Worm (Caenorhabditis elegans) whole organism, L1 larva: ENCODE data around the gene eelo-1.

Experiments used
- C34B4.2 ChIP-seq: sonication (generic microtip); optimal IDR thresholded peaks from 2 replicates; lab custom pipeline; 2017; ENCODE audit warnings: mild to moderate bottlenecking, missing genetic modification characterization, missing compliant biosample characterization
- F16B12.6 ChIP-seq: fragments of 150-350 bp; optimal IDR thresholded peaks from 2 replicates; lab custom pipeline; 2014; ENCODE audit warnings: missing biosample characterization, missing genetic modification characterization
- Y116A8C.19 ChIP-seq: sonication (generic microtip); optimal IDR thresholded peaks from 2 replicates; lab custom pipeline; 2016; ENCODE audit warnings: missing compliant biosample characterization, missing genetic modification characterization, borderline replicate concordance
- aha-1 ChIP-seq: fragments of 150-350 bp; optimal IDR thresholded peaks from 2 replicates; lab custom pipeline; 2014; ENCODE audit warnings: missing biosample characterization, missing genetic modification characterization
- aly-2 ChIP-seq: fragments of 150-350 bp; optimal IDR thresholded peaks from 2 replicates; lab custom pipeline; 2014; ENCODE audit warnings: missing biosample characterization, missing genetic modification characterization
- ceh-63 ChIP-seq: fragments of 200-800 bp; sonication (Bioruptor generic); optimal IDR thresholded peaks from 2 replicates; lab custom pipeline; 2018; ENCODE audit warnings: mild to moderate bottlenecking, missing genetic modification characterization, missing compliant biosample characterization
- ceh-8 ChIP-seq: fragments of 200-800 bp; sonication (Bioruptor generic); optimal IDR thresholded peaks from 2 replicates; lab custom pipeline; 2018; ENCODE audit warnings: mild to moderate bottlenecking, missing genetic modification characterization, moderate library complexity, missing compliant biosample characterization
- ceh-88 ChIP-seq: fragments of 200-800 bp; sonication (Bioruptor generic); IDR thresholded peaks from 2 replicates; pipeline ENCODE4 v1.3.6; 2022; ENCODE audit warnings: missing genetic modification characterization, missing compliant biosample characterization
- ceh-90 ChIP-seq: sonication (generic microtip); optimal IDR thresholded peaks from 2 replicates; lab custom pipeline; 2016; ENCODE audit warnings: missing genetic modification characterization, missing compliant biosample characterization
- ces-1 ChIP-seq: fragments of 150-350 bp; optimal IDR thresholded peaks from 2 replicates; lab custom pipeline; 2014; ENCODE audit warnings: missing biosample characterization, missing genetic modification reagents, missing genetic modification characterization
- dpl-1 ChIP-seq, 3 experiments: fragments of 150-350 bp in 2 of 3; sonication (generic microtip) in 1 of 3; optimal IDR thresholded peaks; 2 replicates each; lab custom pipeline; 2014 to 2017; ENCODE audit warnings: missing biosample characterization in 3 of 3, missing genetic modification characterization in 3 of 3, missing genetic modification reagents in 3 of 3
- efl-1 ChIP-seq, 4 experiments: fragments of 150-350 bp; optimal IDR thresholded peaks in 3 of 4; peaks in 1 of 4; 1 replicate in 1 of 4; 2 replicates in 3 of 4; lab custom pipeline; 2014; ENCODE audit warnings: missing biosample characterization in 2 of 4, missing genetic modification characterization in 2 of 4, missing genetic modification reagents in 2 of 4
- efl-3 ChIP-seq: fragments of 200-800 bp; sonication (Bioruptor generic); optimal IDR thresholded peaks from 2 replicates; lab custom pipeline; 2018; ENCODE audit warnings: mild to moderate bottlenecking, missing genetic modification characterization, missing compliant biosample characterization
- elt-2 ChIP-seq: sonication (generic microtip); optimal IDR thresholded peaks from 2 replicates; lab custom pipeline; 2016; ENCODE audit warnings: missing genetic modification characterization, mild to moderate bottlenecking, inconsistent platforms, missing compliant biosample characterization, missing genetic modification reagents
- ets-5 ChIP-seq: fragments of 200-800 bp; sonication (Bioruptor generic); IDR thresholded peaks from 2 replicates; pipeline ENCODE4 v1.3.6; 2022; ENCODE audit warnings: missing genetic modification characterization, missing compliant biosample characterization
- fkh-10 ChIP-seq: sonication (generic microtip); optimal IDR thresholded peaks from 2 replicates; lab custom pipeline; 2017; ENCODE audit warnings: missing biosample characterization, missing genetic modification reagents, missing genetic modification characterization
- fkh-4 ChIP-seq: sonication (generic microtip); optimal IDR thresholded peaks from 2 replicates; lab custom pipeline; 2016; ENCODE audit warnings: missing compliant biosample characterization, missing genetic modification characterization, borderline replicate concordance
- grh-1 ChIP-seq: fragments of 200-800 bp; sonication (Bioruptor generic); IDR thresholded peaks from 2 replicates; pipeline ENCODE4 v1.3.6; 2022; ENCODE audit warnings: missing genetic modification reagents, missing genetic modification characterization, missing compliant biosample characterization
- hlh-4 ChIP-seq: sonication (generic microtip); optimal IDR thresholded peaks from 2 replicates; lab custom pipeline; 2016; ENCODE audit warnings: mild to moderate bottlenecking, missing genetic modification characterization, missing compliant biosample characterization
- hpl-2 ChIP-seq: fragments of 150-350 bp; optimal IDR thresholded peaks from 2 replicates; lab custom pipeline; 2014; ENCODE audit warnings: missing biosample characterization, missing genetic modification reagents, missing genetic modification characterization
- lin-13 ChIP-seq: fragments of 150-350 bp; optimal IDR thresholded peaks from 2 replicates; lab custom pipeline; 2014; ENCODE audit warnings: missing biosample characterization, missing genetic modification reagents, missing genetic modification characterization
- lin-15B ChIP-seq: fragments of 150-350 bp; sonication (generic microtip); optimal IDR thresholded peaks from 3 replicates; lab custom pipeline; 2014; ENCODE audit warnings: missing biosample characterization, missing genetic modification characterization
- lin-39 ChIP-seq: fragments of 150-350 bp; optimal IDR thresholded peaks from 2 replicates; lab custom pipeline; 2014; ENCODE audit warnings: missing biosample characterization, missing genetic modification reagents, missing genetic modification characterization
- lsy-2 ChIP-seq, 2 experiments: fragments of 150-350 bp; optimal IDR thresholded peaks; 2 replicates each; lab custom pipeline; 2014; ENCODE audit warnings: missing biosample characterization in 2 of 2, missing genetic modification characterization in 2 of 2
- mab-9 ChIP-seq: fragments of 200-800 bp; sonication (Bioruptor generic); IDR thresholded peaks from 2 replicates; pipeline ENCODE4 v1.3.6; 2022; ENCODE audit warnings: missing genetic modification reagents, missing genetic modification characterization, missing compliant biosample characterization
- mdl-1 ChIP-seq, 2 experiments: fragments of 150-350 bp; optimal IDR thresholded peaks; 2 replicates each; lab custom pipeline; 2014 to 2017; ENCODE audit warnings: missing biosample characterization in 2 of 2, missing genetic modification characterization in 2 of 2, inconsistent platforms in 1 of 2
- nhr-11 ChIP-seq: fragments of 150-350 bp; optimal IDR thresholded peaks from 2 replicates; lab custom pipeline; 2014; ENCODE audit warnings: missing biosample characterization, missing genetic modification characterization
- nhr-19 ChIP-seq: fragments of 200-800 bp; sonication (Bioruptor generic); conservative IDR thresholded peaks from 2 replicates; pipeline ENCODE4 v1.3.6; 2022; ENCODE audit warnings: missing genetic modification characterization, missing compliant biosample characterization
- nhr-28 ChIP-seq: fragments of 150-350 bp; optimal IDR thresholded peaks from 2 replicates; lab custom pipeline; 2014; ENCODE audit warnings: missing biosample characterization, missing genetic modification characterization
- nhr-76 ChIP-seq: sonication (generic microtip); optimal IDR thresholded peaks from 2 replicates; lab custom pipeline; 2017; ENCODE audit warnings: missing biosample characterization, missing genetic modification characterization
- nhr-77 ChIP-seq: fragments of 150-350 bp; optimal IDR thresholded peaks from 2 replicates; lab custom pipeline; 2014; ENCODE audit warnings: missing biosample characterization, missing genetic modification characterization
- nhr-84 ChIP-seq: sonication (generic microtip); optimal IDR thresholded peaks from 2 replicates; lab custom pipeline; 2017; ENCODE audit warnings: missing biosample characterization, missing genetic modification characterization
- nhr-90 ChIP-seq: sonication (generic microtip); optimal IDR thresholded peaks from 2 replicates; lab custom pipeline; 2016; ENCODE audit warnings: mild to moderate bottlenecking, missing genetic modification characterization, missing compliant biosample characterization; ENCODE audit not compliant: poor library complexity
- pag-3 ChIP-seq: sonication (generic microtip); optimal IDR thresholded peaks from 2 replicates; lab custom pipeline; 2017; ENCODE audit warnings: missing genetic modification characterization, mild to moderate bottlenecking, missing compliant biosample characterization, antibody characterized with exemption, borderline replicate concordance; ENCODE audit not compliant: insufficient read depth
- snpc-4 ChIP-seq: fragments of 150-350 bp; optimal IDR thresholded peaks from 2 replicates; lab custom pipeline; 2014; ENCODE audit warnings: missing biosample characterization, missing genetic modification characterization
- snu-23 ChIP-seq: sonication (generic microtip); optimal IDR thresholded peaks from 2 replicates; lab custom pipeline; 2016; ENCODE audit warnings: missing genetic modification characterization, missing compliant biosample characterization
- sox-4 ChIP-seq: sonication (generic microtip); optimal IDR thresholded peaks from 2 replicates; lab custom pipeline; 2016; ENCODE audit warnings: missing genetic modification characterization, missing compliant biosample characterization
- sptf-1 ChIP-seq: fragments of 150-350 bp; optimal IDR thresholded peaks from 2 replicates; lab custom pipeline; 2014; ENCODE audit warnings: missing biosample characterization, missing genetic modification characterization
- sup-37 ChIP-seq: fragments of 200-800 bp; sonication (Bioruptor generic); optimal IDR thresholded peaks from 2 replicates; lab custom pipeline; 2018; ENCODE audit warnings: mild to moderate bottlenecking, missing genetic modification characterization, missing compliant biosample characterization
- tbx-2 ChIP-seq: sonication (generic microtip); optimal IDR thresholded peaks from 2 replicates; lab custom pipeline; 2016; ENCODE audit warnings: missing genetic modification characterization, missing compliant biosample characterization
- unc-62 ChIP-seq: fragments of 150-350 bp; optimal IDR thresholded peaks from 2 replicates; lab custom pipeline; 2014; ENCODE audit warnings: missing biosample characterization, missing genetic modification reagents, missing genetic modification characterization
- vab-15 ChIP-seq: sonication (generic microtip); optimal IDR thresholded peaks from 2 replicates; lab custom pipeline; 2017; ENCODE audit warnings: missing genotype, mild to moderate bottlenecking, missing genetic modification characterization, missing compliant biosample characterization
- xbp-1 ChIP-seq: sonication (generic microtip); optimal IDR thresholded peaks from 2 replicates; lab custom pipeline; 2016; ENCODE audit warnings: missing genetic modification characterization, missing compliant biosample characterization
- zip-4 ChIP-seq: fragments of 200-800 bp; sonication (Bioruptor generic); optimal IDR thresholded peaks from 2 replicates; lab custom pipeline; 2018; ENCODE audit warnings: mild to moderate bottlenecking, missing genetic modification characterization, moderate library complexity, missing compliant biosample characterization
- ztf-11 ChIP-seq, 2 experiments: sonication (generic microtip); optimal IDR thresholded peaks; 2 replicates each; lab custom pipeline; 2016 to 2017; ENCODE audit warnings: missing genetic modification characterization in 2 of 2, missing biosample characterization in 1 of 2, missing compliant biosample characterization in 1 of 2

Gene eelo-1

DNA sequence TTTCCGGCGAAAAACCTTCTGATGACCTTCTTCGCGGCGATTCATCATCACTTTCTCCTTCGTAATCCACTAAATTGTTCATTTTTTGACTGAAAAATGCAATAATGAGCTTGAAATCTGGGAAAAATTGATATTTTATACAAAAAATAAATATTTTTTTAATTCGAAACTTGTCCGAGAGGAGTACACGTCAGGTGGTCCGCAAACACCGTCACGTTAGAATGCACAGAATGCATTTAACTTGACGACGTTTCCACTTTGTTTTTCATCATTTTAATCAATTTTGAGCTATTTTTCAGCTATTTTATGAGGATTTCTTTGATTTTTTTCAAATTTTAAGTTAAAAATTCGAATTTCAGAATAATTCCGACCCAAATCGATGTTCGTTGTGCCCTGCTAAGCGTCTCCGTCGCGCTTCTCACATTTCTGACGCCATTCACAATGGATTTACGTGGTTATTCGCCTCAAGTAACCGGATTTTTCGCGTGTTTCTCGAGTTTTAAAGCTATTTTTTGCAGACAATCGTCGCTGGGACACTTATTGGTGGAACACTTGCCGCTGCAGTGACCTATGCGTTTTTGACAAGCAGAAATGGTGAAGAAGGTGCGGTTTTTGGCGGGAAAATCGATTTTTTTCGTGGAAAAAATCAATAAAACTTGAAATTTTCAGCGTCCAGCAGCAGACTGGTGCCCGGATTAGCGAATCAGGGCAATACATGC, at the start of gene eelo-1, which contains the start of gene Y67D2.2 (continued):
- TF ChIP-seq ets-5 (GFP tag; lab: Robert Waterston, UW), result no peak
- TF ChIP-seq ces-1 (GFP tag; lab: Kevin White, UChicago), result no peak
- no peak for TF ChIP-seq unc-62
- no peak for TF ChIP-seq nhr-28 (tag; lab: Kevin White, UChicago)
- no peak for TF ChIP-seq hpl-2
- TF ChIP-seq ceh-90 (tag; lab: Kevin White, UChicago), result peak; percentile 24
- peak; percentile 75 for TF ChIP-seq lin-39
- peak; percentile 50 for TF ChIP-seq lin-15B (tag; lab: Kevin White, UChicago)
- no peak for TF ChIP-seq nhr-76 (tag; lab: Kevin White, UChicago)
- TF ChIP-seq zip-4 (GFP tag; lab: Kevin White, UChicago), result peak; percentile 24
- TF ChIP-seq hlh-4 (tag; lab: Kevin White, UChicago), result no peak
- TF ChIP-seq nhr-77 (tag; lab: Kevin White, UChicago), result no peak
- peak; percentile 80 to 90 for TF ChIP-seq lsy-2 (tag; optimal IDR thresholded peaks at IDR 0.05; lab: Kevin White, UChicago)
- no peak for TF ChIP-seq vab-15 (tag; lab: Kevin White, UChicago)
- no peak for TF ChIP-seq C34B4.2 (tag; lab: Kevin White, UChicago)
- no peak for TF ChIP-seq aha-1 (tag; lab: Kevin White, UChicago)
- TF ChIP-seq nhr-19 (GFP tag; lab: Robert Waterston, UW), result peak; percentile 73
- no peak for TF ChIP-seq nhr-84 (tag; lab: Kevin White, UChicago)
- peak; percentile 80 for TF ChIP-seq snu-23 (GFP tag; lab: Kevin White, UChicago)
- TF ChIP-seq snpc-4, result peak; percentile 35
- no peak for TF ChIP-seq grh-1
- peak; percentile 20 for TF ChIP-seq lin-13
- peak; percentile 80 for TF ChIP-seq nhr-90 (tag; lab: Kevin White, UChicago)
- no peak for TF ChIP-seq Y116A8C.19 (tag; lab: Kevin White, UChicago)
- peak; percentile 98 for TF ChIP-seq F16B12.6 (tag; lab: Kevin White, UChicago)
- peak; percentile 38 for TF ChIP-seq fkh-4 (tag; lab: Kevin White, UChicago)
- no peak for TF ChIP-seq fkh-10
- TF ChIP-seq efl-1 (optimal IDR thresholded peaks at IDR 0.05; lab: Kevin White, UChicago), result peak; percentile 55 to 80
- TF ChIP-seq efl-1 (GFP tag; optimal IDR thresholded peaks at IDR 0.05 in 1 of 2; lab: Kevin White, UChicago), result peak; percentile 74 to 97
- TF ChIP-seq tbx-2, result peak; percentile 74
- TF ChIP-seq mdl-1 (tag; optimal IDR thresholded peaks at IDR 0.05; lab: Kevin White, UChicago), result no peak
- TF ChIP-seq ceh-63 (GFP tag; lab: Kevin White, UChicago), result no peak
- TF ChIP-seq elt-2 (tag; lab: Kevin White, UChicago), result no peak

DNA sequence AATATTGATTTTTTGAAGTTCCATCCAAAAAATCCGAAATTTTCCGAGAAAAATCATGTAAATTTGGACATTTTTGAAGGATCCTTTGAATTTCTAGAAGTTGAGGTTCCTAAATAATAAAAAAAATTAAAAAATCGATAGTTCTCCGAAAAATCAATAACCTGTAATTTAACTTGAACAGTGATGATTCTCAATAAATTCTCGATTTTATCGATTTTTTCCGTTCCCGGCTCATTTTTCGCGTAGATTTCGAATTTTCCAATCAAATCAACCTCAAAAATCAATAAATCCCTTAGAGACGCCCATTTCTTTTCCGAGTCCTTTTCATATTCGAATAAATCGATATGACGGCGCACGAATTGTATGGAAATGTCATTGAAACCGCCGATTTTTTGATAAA, 49.3 kb upstream of the eelo-1 start:
- TF ChIP-seq snpc-4, result no peak
- TF ChIP-seq efl-3 (GFP tag; lab: Kevin White, UChicago), result no peak
- TF ChIP-seq efl-1 (optimal IDR thresholded peaks at IDR 0.05; lab: Kevin White, UChicago), result no peak
- peak in 1 of 2 experiments; percentile 9 for TF ChIP-seq efl-1 (GFP tag; optimal IDR thresholded peaks at IDR 0.05 in 1 of 2; lab: Kevin White, UChicago)

DNA sequence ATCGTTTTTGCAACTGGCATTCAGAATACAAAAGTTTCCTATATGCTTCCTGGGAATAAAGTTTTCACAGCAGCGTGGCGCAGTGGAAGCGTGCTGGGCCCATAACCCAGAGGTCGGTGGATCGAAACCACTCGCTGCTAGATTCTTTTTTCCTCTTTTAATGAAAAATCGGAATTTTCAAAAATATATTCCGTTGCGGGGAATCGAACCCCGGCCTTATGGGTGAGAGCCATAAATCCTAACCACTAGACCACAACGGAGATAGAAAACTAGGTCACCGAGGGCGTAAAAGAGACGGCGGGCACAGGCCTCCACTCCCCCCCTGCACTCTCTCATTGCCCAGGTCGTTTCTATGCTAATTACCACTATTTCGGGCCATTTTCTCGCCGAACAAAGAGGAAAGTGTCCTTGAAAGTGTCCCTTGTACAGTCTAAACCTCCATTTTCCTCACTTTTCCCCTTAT, 46.2 kb upstream of the eelo-1 start, which contains the start of gene Y22D7AL.6:
Gene Y22D7AL.6 (plus strand): TSS at position 413 of the 463 bp plus-strand sequence.
- TF ChIP-seq ceh-88 (GFP tag; lab: Robert Waterston, UW), result no peak
- no peak for TF ChIP-seq lin-13
- no peak for TF ChIP-seq zip-4 (GFP tag; lab: Kevin White, UChicago)
- no peak for TF ChIP-seq pag-3 (tag; lab: Kevin White, UChicago)
- peak; percentile 24 for TF ChIP-seq tbx-2
- TF ChIP-seq grh-1, result no peak
- TF ChIP-seq unc-62, result no peak
- peak; percentile 46 for TF ChIP-seq nhr-90 (tag; lab: Kevin White, UChicago)
- no peak for TF ChIP-seq sptf-1
- 0 out of 2 replicates have a peak, but pooled peaks have one; percentile 15 for TF ChIP-seq mab-9 (GFP tag; lab: Robert Waterston, UW)
- TF ChIP-seq dpl-1 (GFP tag; optimal IDR thresholded peaks at IDR 0.05; lab: Kevin White, UChicago), result no peak
- no peak for TF ChIP-seq aly-2 (tag; lab: Kevin White, UChicago)
- no peak for TF ChIP-seq sup-37 (GFP tag; lab: Kevin White, UChicago)
- no peak for TF ChIP-seq ceh-63 (GFP tag; lab: Kevin White, UChicago)
- no peak for TF ChIP-seq ceh-8 (GFP tag; lab: Kevin White, UChicago)
- no peak for TF ChIP-seq sox-4 (tag; lab: Kevin White, UChicago)
- TF ChIP-seq mdl-1 (tag; optimal IDR thresholded peaks at IDR 0.05; lab: Kevin White, UChicago), result peak in 1 of 2 experiments; percentile 21
- peak; percentile 36 for TF ChIP-seq xbp-1 (tag; lab: Kevin White, UChicago)
- no peak for TF ChIP-seq nhr-76 (tag; lab: Kevin White, UChicago)
- TF ChIP-seq nhr-28 (tag; lab: Kevin White, UChicago), result no peak
- TF ChIP-seq elt-2 (tag; lab: Kevin White, UChicago), result peak; percentile 11
- no peak for TF ChIP-seq Y116A8C.19 (tag; lab: Kevin White, UChicago)
- no peak for TF ChIP-seq nhr-11 (tag; lab: Kevin White, UChicago)
- TF ChIP-seq ztf-11 (tag; optimal IDR thresholded peaks at IDR 0.05; lab: Kevin White, UChicago), result peak in 1 of 2 experiments; percentile 14
- TF ChIP-seq nhr-84 (tag; lab: Kevin White, UChicago), result no peak
